Worm (Caenorhabditis elegans): ENCODE results near the gene nrfl-1.

Gene nrfl-1

DNA sequence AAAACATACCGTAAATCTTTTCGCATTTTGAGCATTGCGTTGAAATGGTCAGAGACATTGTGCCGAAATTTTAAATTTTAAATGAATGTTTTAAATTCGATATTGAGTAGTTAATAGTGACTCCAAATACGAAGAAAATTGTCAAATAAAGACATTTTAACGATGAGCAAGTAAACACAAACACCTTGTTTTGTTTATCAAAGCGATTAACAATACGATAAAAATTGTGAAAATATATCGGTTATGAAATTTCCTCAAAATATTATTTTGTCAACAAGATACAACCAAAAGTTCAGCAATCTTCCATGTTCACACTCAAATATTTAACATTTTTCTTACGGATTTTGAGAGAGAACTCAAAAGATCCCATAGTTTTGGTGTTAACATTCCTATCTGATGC, 35.4 kb downstream of the nrfl-1 start, which contains the start of gene F23B2.10:
Gene F23B2.10 (minus strand): TSS at position 101 of the 400 bp plus-strand sequence.
- TF ChIP-seq irx-1 (tag; optimal IDR thresholded peaks at IDR 0.05) (no peak), lin-35 (GFP tag; optimal IDR thresholded peaks at IDR 0.05) (no peak), mab-9 (GFP tag; IDR thresholded peaks at IDR 0.05) (no peak), C34B4.2 (tag; optimal IDR thresholded peaks at IDR 0.05) (no peak), hpl-2 (GFP tag; optimal IDR thresholded peaks at IDR 0.05) (no peak), jun-1 (tag; optimal IDR thresholded peaks at IDR 0.05) (no peak), nhr-90 (tag; optimal IDR thresholded peaks at IDR 0.05; ENCODE audit: poor library complexity) (no peak), nhr-77 (tag; optimal IDR thresholded peaks at IDR 0.05) (no peak), ces-1 (GFP tag; optimal IDR thresholded peaks at IDR 0.05) (no peak), ceh-82 (tag; optimal IDR thresholded peaks at IDR 0.05) (no peak)

DNA sequence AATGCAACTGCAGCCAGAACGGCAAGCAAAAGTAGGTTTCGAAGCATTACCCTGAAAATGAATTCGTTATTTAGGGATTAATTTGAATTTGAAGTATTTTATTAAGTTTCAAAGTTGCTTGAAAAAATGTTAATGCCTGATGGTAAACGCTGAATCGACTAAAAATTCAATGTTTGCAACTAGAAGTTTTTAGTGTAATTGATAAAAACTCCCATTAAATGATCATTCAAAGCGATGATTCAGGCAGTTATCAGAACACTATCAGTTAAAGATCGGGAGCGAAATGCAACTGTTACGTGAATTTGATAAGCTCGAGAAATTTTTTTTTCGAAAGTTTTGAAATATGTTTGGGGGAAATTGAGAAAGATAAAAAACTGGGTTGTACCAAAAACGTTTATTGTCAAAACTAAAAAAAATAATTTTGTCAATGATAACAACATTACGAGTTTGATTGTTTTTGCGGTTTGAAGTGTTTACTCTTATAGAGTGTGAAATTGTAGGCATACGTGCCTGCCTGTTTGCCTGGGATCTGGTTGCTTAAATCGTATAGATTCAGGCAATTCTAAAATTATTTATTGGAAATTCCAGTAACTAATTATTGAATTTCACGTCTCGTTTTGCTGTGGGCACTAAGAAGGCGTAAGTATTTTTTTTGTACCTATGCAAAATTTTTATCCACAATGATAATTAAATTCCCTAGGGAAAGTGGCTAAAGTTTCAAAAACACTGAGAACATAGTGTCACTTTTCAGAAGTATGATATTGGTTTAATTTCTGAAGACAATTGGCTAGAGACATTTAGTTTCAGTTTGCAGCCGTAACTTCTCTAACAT, 40.3 kb downstream of the nrfl-1 start, which contains the start of gene pcp-3:
Gene pcp-3 (minus strand): TSS at position 51 of the 832 bp plus-strand sequence.
- TF ChIP-seq pqm-1 (tag; optimal IDR thresholded peaks at IDR 0.05) (peak; percentile 43), unc-30 (tag; optimal IDR thresholded peaks at IDR 0.05) (no peak), snpc-4 (tag; optimal IDR thresholded peaks at IDR 0.05) (no peak), tlp-1 (tag; optimal IDR thresholded peaks at IDR 0.05) (peak; percentile 67), elt-2 (tag; optimal IDR thresholded peaks at IDR 0.05) (peak; percentile 87), unc-62 (GFP tag; optimal IDR thresholded peaks at IDR 0.05) (no peak)

DNA sequence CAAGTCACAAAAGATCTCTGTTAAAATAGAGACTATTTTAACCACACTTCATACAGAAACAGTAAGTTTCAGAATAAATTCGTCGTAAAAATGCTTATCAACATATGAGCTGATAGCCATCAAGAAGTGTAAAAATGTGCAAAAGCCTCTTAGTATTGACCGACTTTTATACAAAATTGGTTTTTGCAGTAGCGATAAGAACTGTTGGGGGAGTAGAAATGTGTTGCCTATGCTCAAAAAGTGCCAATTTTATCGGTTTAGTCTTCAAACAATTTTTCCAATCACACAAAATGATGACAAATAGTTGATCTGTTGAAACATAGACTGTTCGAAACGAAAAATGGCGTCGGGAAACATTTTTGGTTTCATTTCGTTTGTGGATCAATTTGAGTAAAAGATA, 41.0 kb downstream of the nrfl-1 start:
- TF ChIP-seq lin-35 (GFP tag; optimal IDR thresholded peaks at IDR 0.05) (peak in 1 of 2 experiments; percentile 15), pax-3 (tag; optimal IDR thresholded peaks at IDR 0.05) (no peak), elt-2 (tag; optimal IDR thresholded peaks at IDR 0.05) (peak; percentile 95), efl-1 (optimal IDR thresholded peaks at IDR 0.05) (no peak), efl-1 (GFP tag; optimal IDR thresholded peaks at IDR 0.05 in 1 of 2) (peak in 1 of 2 experiments; percentile 1), nhr-20 (tag; optimal IDR thresholded peaks at IDR 0.05) (peak; percentile 0)

DNA sequence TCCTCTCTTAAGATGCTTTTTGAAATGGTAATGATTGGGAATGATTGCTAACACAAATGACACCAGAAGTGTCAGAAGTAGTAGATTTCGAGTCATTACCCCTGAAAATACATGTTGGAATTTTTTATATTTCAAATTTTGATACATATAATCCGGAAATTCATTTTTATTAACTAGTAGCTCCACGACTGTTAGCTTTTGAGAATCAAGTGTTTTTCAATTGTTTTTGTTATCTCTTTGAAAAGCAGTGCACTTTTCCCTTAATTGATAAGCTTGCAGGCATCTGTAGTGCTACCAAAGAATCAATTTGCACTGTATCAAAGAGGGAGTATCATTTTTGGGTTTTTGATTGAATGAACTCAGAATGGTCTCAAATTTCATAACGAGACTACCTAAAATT, 46.1 kb downstream of the nrfl-1 start, which contains the start of gene pcp-2:
Gene pcp-2 (minus strand): TSS at position 101 of the 400 bp plus-strand sequence.
- no peak for TF ChIP-seq nhr-77 (tag; optimal IDR thresholded peaks at IDR 0.05)
- TF ChIP-seq efl-1 (optimal IDR thresholded peaks at IDR 0.05) = no peak
- peak in 1 of 2 experiments; percentile 12 for TF ChIP-seq efl-1 (GFP tag; optimal IDR thresholded peaks at IDR 0.05 in 1 of 2)

DNA sequence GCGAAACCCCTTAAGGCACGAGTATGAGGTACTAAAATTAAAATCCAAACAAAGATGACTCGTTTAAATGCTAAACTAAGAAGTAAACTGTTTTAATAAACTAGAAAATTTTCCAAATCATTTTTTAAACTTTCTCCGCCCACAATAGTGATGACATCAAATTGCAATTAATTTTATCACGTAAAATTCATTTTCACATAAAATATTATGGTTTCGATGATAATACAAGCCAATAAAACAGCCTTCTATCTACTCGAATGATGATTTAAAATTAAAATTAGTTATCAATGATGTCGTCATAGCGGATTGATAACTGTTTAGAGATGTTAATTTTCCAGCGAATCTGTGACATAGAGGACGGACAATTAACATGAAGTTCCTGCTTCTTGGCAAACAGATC, 46.8 kb downstream of the nrfl-1 start, which contains the start of gene C07C7.3:
Gene C07C7.3 (plus strand): TSS at position 371 of the 400 bp plus-strand sequence.
- TF ChIP-seq elt-2 (tag; optimal IDR thresholded peaks at IDR 0.05) (peak; percentile 70), efl-1 (optimal IDR thresholded peaks at IDR 0.05) (no peak), efl-1 (GFP tag; optimal IDR thresholded peaks at IDR 0.05 in 1 of 2) (peak in 1 of 2 experiments; percentile 57), F16B12.6 (tag; optimal IDR thresholded peaks at IDR 0.05) (no peak), tlp-1 (tag; optimal IDR thresholded peaks at IDR 0.05) (peak; percentile 51)

DNA sequence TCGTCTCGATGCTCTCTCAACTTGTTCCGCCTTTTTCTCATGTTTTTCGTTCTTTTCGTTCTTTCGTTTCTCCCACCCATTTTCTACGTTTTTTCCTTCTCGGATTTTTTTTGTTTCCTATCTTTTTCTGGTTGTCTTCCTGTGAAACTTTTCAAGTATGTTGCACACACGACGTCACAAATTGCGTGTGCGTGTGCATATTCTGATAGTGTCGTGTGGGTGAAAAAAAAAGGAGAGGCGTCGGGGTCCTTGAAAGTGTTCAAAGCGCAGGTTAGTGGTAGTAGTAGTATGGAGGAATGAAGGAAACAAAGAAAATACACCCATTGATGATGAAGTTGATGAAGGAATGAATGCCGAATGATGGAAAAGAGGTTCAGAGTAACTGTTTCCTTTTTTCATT, 50.9 kb downstream of the nrfl-1 start:
- TF ChIP-seq jun-1 (tag; optimal IDR thresholded peaks at IDR 0.05) (no peak), sox-4 (tag; optimal IDR thresholded peaks at IDR 0.05) (no peak), nhr-90 (tag; optimal IDR thresholded peaks at IDR 0.05; ENCODE audit: poor library complexity) (no peak), egl-13 (tag; optimal IDR thresholded peaks at IDR 0.05) (no peak), ama-1 (optimal IDR thresholded peaks at IDR 0.05) (no peak), ceh-90 (tag; optimal IDR thresholded peaks at IDR 0.05) (no peak), nhr-76 (tag; optimal IDR thresholded peaks at IDR 0.05) (no peak), lin-14 (GFP tag; optimal IDR thresholded peaks at IDR 0.05) (peak; percentile 36), nhr-12 (tag; optimal IDR thresholded peaks at IDR 0.05) (no peak), mdl-1 (tag; optimal IDR thresholded peaks at IDR 0.05) (no peak), ztf-4 (tag; optimal IDR thresholded peaks at IDR 0.05) (no peak), aly-2 (tag; optimal IDR thresholded peaks at IDR 0.05) (no peak), nhr-20 (tag; optimal IDR thresholded peaks at IDR 0.05) (no peak), fkh-10 (GFP tag; optimal IDR thresholded peaks at IDR 0.05) (peak; percentile 50), mep-1 (tag; optimal IDR thresholded peaks at IDR 0.05) (no peak)
